Fruit fly (Drosophila melanogaster) whole organism, embryonic: Measurements from ENCODE around the gene gpp.
A peak's percentile ranks its signal among the peaks of the same experiment; 100 is the strongest.

Experiments used
- ATbp ChIP-seq: fragments of 200-800 bp; sonication (Bioruptor generic); optimal IDR thresholded peaks from 2 replicates; lab custom pipeline; 2017; ENCODE audit warnings: missing biosample characterization, mild to moderate bottlenecking, missing genetic modification characterization, missing genetic modification reagents
- CG10147 ChIP-seq: fragments of 200-800 bp; sonication (Bioruptor generic); optimal IDR thresholded peaks from 2 replicates; lab custom pipeline; 2019; ENCODE audit warnings: missing biosample characterization, mild to moderate bottlenecking, missing genetic modification characterization, moderate library complexity
- CG10274 ChIP-seq: fragments of 200-800 bp; sonication (Bioruptor generic); optimal IDR thresholded peaks from 3 replicates; lab custom pipeline; 2017; ENCODE audit warnings: missing biosample characterization, mild to moderate bottlenecking, missing genetic modification characterization
- CG10543 ChIP-seq: fragments of 200-800 bp; sonication (Bioruptor generic); optimal IDR thresholded peaks from 3 replicates; lab custom pipeline; 2017; ENCODE audit warnings: missing biosample characterization, mild to moderate bottlenecking, missing genetic modification characterization, moderate library complexity
- CG11247 ChIP-seq: fragments of 200-800 bp; sonication (Bioruptor generic); IDR thresholded peaks from 2 replicates; pipeline ENCODE4 v1.3.6; 2022; ENCODE audit warnings: missing biosample characterization, missing genetic modification characterization
- CG15269 ChIP-seq: fragments of 200-800 bp; sonication (Bioruptor generic); optimal IDR thresholded peaks from 2 replicates; lab custom pipeline; 2018; ENCODE audit warnings: missing biosample characterization, mild to moderate bottlenecking, missing genetic modification characterization, moderate library complexity
- CG16815 ChIP-seq: fragments of 200-800 bp; sonication (Bioruptor generic); optimal IDR thresholded peaks from 3 replicates; lab custom pipeline; 2017; ENCODE audit warnings: missing biosample characterization, mild to moderate bottlenecking, missing genetic modification characterization
- CG18476 ChIP-seq: fragments of 200-800 bp; sonication (Bioruptor generic); optimal IDR thresholded peaks from 2 replicates; lab custom pipeline; 2016; ENCODE audit warnings: missing biosample characterization, mild to moderate bottlenecking, missing genetic modification characterization
- CG2678 ChIP-seq: fragments of 200-800 bp; sonication (Bioruptor generic); optimal IDR thresholded peaks from 3 replicates; lab custom pipeline; 2019; ENCODE audit warnings: missing biosample characterization, mild to moderate bottlenecking, missing genetic modification characterization, moderate library complexity
- CG2889 ChIP-seq: fragments of 200-800 bp; sonication (Bioruptor generic); IDR thresholded peaks from 3 replicates; pipeline ENCODE4 v1.3.6; 2022; ENCODE audit warnings: missing biosample characterization, missing genetic modification characterization
- CG30431 ChIP-seq: fragments of 200-800 bp; sonication (Bioruptor generic); optimal IDR thresholded peaks from 2 replicates; lab custom pipeline; 2017; ENCODE audit warnings: missing biosample characterization, missing genetic modification characterization
- CG32767 ChIP-seq: fragments of 200-800 bp; sonication (Bioruptor generic); IDR thresholded peaks from 2 replicates; pipeline ENCODE4 v1.3.6; 2022; ENCODE audit warnings: missing biosample characterization, missing genetic modification characterization
- CG33557 ChIP-seq: fragments of 200-800 bp; sonication (Bioruptor generic); optimal IDR thresholded peaks from 2 replicates; lab custom pipeline; 2019; ENCODE audit warnings: missing biosample characterization, mild to moderate bottlenecking, missing genetic modification characterization, moderate library complexity
- CG6689 ChIP-seq: fragments of 200-800 bp; sonication (Bioruptor generic); IDR thresholded peaks from 2 replicates; pipeline ENCODE4 v1.3.6; 2022; ENCODE audit warnings: missing biosample characterization, missing genetic modification characterization
- CG8359 ChIP-seq: fragments of 200-800 bp; sonication (Bioruptor generic); optimal IDR thresholded peaks from 2 replicates; lab custom pipeline; 2017; ENCODE audit warnings: missing biosample characterization, mild to moderate bottlenecking, missing genetic modification characterization, borderline replicate concordance
- CG8765 ChIP-seq: fragments of 200-800 bp; sonication (Bioruptor generic); IDR thresholded peaks from 2 replicates; pipeline ENCODE4 v1.3.6; 2022; ENCODE audit warnings: missing biosample characterization, missing genetic modification characterization
- CG9727 ChIP-seq: fragments of 200-800 bp; sonication (Bioruptor generic); optimal IDR thresholded peaks from 3 replicates; lab custom pipeline; 2017; ENCODE audit warnings: missing biosample characterization, mild to moderate bottlenecking, missing genetic modification characterization
- CHES-1-like ChIP-seq: fragments of 200-800 bp; sonication (Bioruptor generic); optimal IDR thresholded peaks from 2 replicates; lab custom pipeline; 2016; ENCODE audit warnings: missing biosample characterization, missing genetic modification characterization
- Dad ChIP-seq: fragments of 200-800 bp; sonication (Bioruptor generic); optimal IDR thresholded peaks from 3 replicates; lab custom pipeline; 2016; ENCODE audit warnings: missing biosample characterization, missing genetic modification characterization
- E2f2 ChIP-seq: fragments of 200-800 bp; sonication (Bioruptor generic); IDR thresholded peaks from 2 replicates; pipeline ENCODE4 v1.3.6; 2022; ENCODE audit warnings: missing biosample characterization, missing genetic modification characterization
- Hand ChIP-seq: fragments of 200-800 bp; sonication (Bioruptor generic); optimal IDR thresholded peaks from 2 replicates; lab custom pipeline; 2017; ENCODE audit warnings: mild to moderate bottlenecking, missing biosample characterization, missing genetic modification reagents, missing genetic modification characterization
- Hr3 ChIP-seq: fragments of 200-800 bp; sonication (Bioruptor generic); optimal IDR thresholded peaks from 3 replicates; lab custom pipeline; 2016; ENCODE audit warnings: missing biosample characterization, missing genetic modification characterization
- Hr39 ChIP-seq: fragments of >200 bp; optimal IDR thresholded peaks from 2 replicates; lab custom pipeline; 2017
- Max ChIP-seq: fragments of 200-800 bp; sonication (Bioruptor generic); optimal IDR thresholded peaks from 2 replicates; lab custom pipeline; 2016; ENCODE audit warnings: missing biosample characterization, mild to moderate bottlenecking, missing genetic modification characterization
- Mes4 ChIP-seq: fragments of 200-800 bp; sonication (Bioruptor generic); optimal IDR thresholded peaks from 2 replicates; lab custom pipeline; 2016; ENCODE audit warnings: missing biosample characterization, missing genetic modification characterization
- Optix ChIP-seq: fragments of 200-800 bp; sonication (Bioruptor generic); IDR thresholded peaks from 3 replicates; pipeline ENCODE4 v1.3.6; 2022; ENCODE audit warnings: missing biosample characterization, missing genetic modification characterization
- Sox100B ChIP-seq: fragments of 200-800 bp; sonication (Bioruptor generic); optimal IDR thresholded peaks from 3 replicates; lab custom pipeline; 2018; ENCODE audit warnings: missing biosample characterization, mild to moderate bottlenecking, missing genetic modification characterization
- Stat92E ChIP-seq, 3 experiments: fragments of >200 bp in 2 of 3; fragments of 200-800 bp in 1 of 3; sonication (Bioruptor generic) in 1 of 3; optimal IDR thresholded peaks; 2 replicates each; lab custom pipeline; 2017 to 2019; ENCODE audit warnings: missing biosample characterization in 3 of 3, missing genetic modification characterization in 3 of 3, mild to moderate bottlenecking in 1 of 3, moderate library complexity in 1 of 3
- Xrp1 ChIP-seq: fragments of 200-800 bp; sonication (Bioruptor generic); IDR thresholded peaks from 2 replicates; pipeline ENCODE4 v1.3.6; 2022; ENCODE audit warnings: missing biosample characterization, missing genetic modification characterization
- al ChIP-seq: fragments of 200-800 bp; sonication (Bioruptor generic); IDR thresholded peaks from 2 replicates; pipeline ENCODE4 v1.3.6; 2022; ENCODE audit warnings: missing biosample characterization, missing genetic modification characterization
- ase ChIP-seq: fragments of 200-800 bp; sonication (Bioruptor generic); IDR thresholded peaks from 3 replicates; pipeline ENCODE4 v1.3.6; 2022; ENCODE audit warnings: missing biosample characterization, missing genetic modification characterization
- caup ChIP-seq: fragments of 200-800 bp; sonication (Bioruptor generic); optimal IDR thresholded peaks from 3 replicates; lab custom pipeline; 2017; ENCODE audit warnings: missing biosample characterization, mild to moderate bottlenecking, missing genetic modification characterization, moderate library complexity; ENCODE audit not compliant: severe bottlenecking
- chn ChIP-seq: fragments of 200-800 bp; sonication (Bioruptor generic); optimal IDR thresholded peaks from 2 replicates; lab custom pipeline; 2016; ENCODE audit warnings: missing biosample characterization, missing genetic modification characterization
- cwo ChIP-seq: fragments of 200-800 bp; sonication (Bioruptor generic); optimal IDR thresholded peaks from 3 replicates; lab custom pipeline; 2017; ENCODE audit warnings: missing biosample characterization, missing genetic modification characterization, mild to moderate bottlenecking, moderate library complexity, missing genetic modification reagents
- fd64A ChIP-seq: fragments of 200-800 bp; sonication (Bioruptor generic); optimal IDR thresholded peaks from 3 replicates; lab custom pipeline; 2018; ENCODE audit warnings: missing biosample characterization, mild to moderate bottlenecking, missing genetic modification characterization
- gem ChIP-seq: fragments of 200-800 bp; sonication (Bioruptor generic); optimal IDR thresholded peaks from 2 replicates; lab custom pipeline; 2019; ENCODE audit warnings: missing biosample characterization, mild to moderate bottlenecking, missing genetic modification characterization, moderate library complexity
- kah ChIP-seq: fragments of 200-800 bp; sonication (Bioruptor generic); optimal IDR thresholded peaks from 2 replicates; lab custom pipeline; 2018; ENCODE audit warnings: missing biosample characterization, mild to moderate bottlenecking, missing genetic modification characterization
- lbe ChIP-seq: fragments of 200-800 bp; sonication (Bioruptor generic); optimal IDR thresholded peaks from 2 replicates; lab custom pipeline; 2016; ENCODE audit warnings: missing biosample characterization, mild to moderate bottlenecking, missing genetic modification characterization
- maf-S ChIP-seq: fragments of 200-800 bp; sonication (Bioruptor generic); optimal IDR thresholded peaks from 2 replicates; lab custom pipeline; 2016; ENCODE audit warnings: missing biosample characterization, missing genetic modification characterization
- mam ChIP-seq: fragments of 200-800 bp; sonication (Bioruptor generic); optimal IDR thresholded peaks from 3 replicates; lab custom pipeline; 2016; ENCODE audit warnings: missing biosample characterization, missing genetic modification characterization
- oc ChIP-seq: fragments of 200-800 bp; sonication (Bioruptor generic); optimal IDR thresholded peaks from 2 replicates; lab custom pipeline; 2018; ENCODE audit warnings: missing biosample characterization, mild to moderate bottlenecking, missing genetic modification characterization, moderate library complexity
- pb ChIP-seq: fragments of 200-800 bp; sonication (Bioruptor generic); optimal IDR thresholded peaks from 3 replicates; lab custom pipeline; 2016; ENCODE audit warnings: missing biosample characterization, missing genetic modification characterization
- prd ChIP-seq, 3 experiments: fragments of >200 bp in 2 of 3; fragments of 200-800 bp in 1 of 3; sonication (Bioruptor generic) in 1 of 3; optimal IDR thresholded peaks in 2 of 3; IDR thresholded peaks in 1 of 3; 2 replicates in 2 of 3; 3 replicates in 1 of 3; pipeline versions ENCODE4 v1.3.6 to Lab custom; 2017 to 2022; ENCODE audit warnings: missing biosample characterization in 1 of 3, missing genetic modification characterization in 1 of 3
- sens-2 ChIP-seq: fragments of 200-800 bp; sonication (Bioruptor generic); IDR thresholded peaks from 2 replicates; pipeline ENCODE4 v1.3.6; 2022; ENCODE audit warnings: missing biosample characterization, missing genetic modification characterization
- trh ChIP-seq: fragments of 200-800 bp; sonication (Bioruptor generic); optimal IDR thresholded peaks from 2 replicates; lab custom pipeline; 2016; ENCODE audit warnings: missing biosample characterization, missing genetic modification characterization
- tup ChIP-seq: fragments of 200-800 bp; sonication (Bioruptor generic); optimal IDR thresholded peaks from 2 replicates; lab custom pipeline; 2016; ENCODE audit warnings: missing biosample characterization, mild to moderate bottlenecking, missing genetic modification characterization, moderate library complexity
- yki ChIP-seq: fragments of >200 bp; optimal IDR thresholded peaks from 3 replicates; lab custom pipeline; 2018
- zf30C ChIP-seq: fragments of 200-800 bp; sonication (Bioruptor generic); optimal IDR thresholded peaks from 3 replicates; lab custom pipeline; 2018; ENCODE audit warnings: missing biosample characterization, mild to moderate bottlenecking, missing genetic modification characterization
- zfh1 ChIP-seq: fragments of 200-800 bp; sonication (Bioruptor generic); IDR thresholded peaks from 3 replicates; pipeline ENCODE4 v1.3.6; 2022; ENCODE audit warnings: missing biosample characterization, missing genetic modification characterization

gpp gene

dm6 chr3R:6427619-6428378 lies 21.1 kb downstream of the gpp start (continued):
- TF ChIP-seq CG8359 (GFP tag; lab: Kevin White, UChicago) (no peak), chn (GFP tag; lab: Kevin White, UChicago) (peak; percentile 55), mam (GFP tag; lab: Kevin White, UChicago) (peak; percentile 11), CG9727 (peak; percentile 81), pb (GFP tag; lab: Kevin White, UChicago) (no peak), CHES-1-like (GFP tag; lab: Kevin White, UChicago) (no peak), zfh1 (GFP tag; lab: Robert Waterston, UW) (peak; percentile 73), yki (lab: Kevin White, UChicago) (no peak), ase (GFP tag; lab: Robert Waterston, UW) (peak; percentile 62; the same call in 2 of the 3 replicates), caup (GFP tag; lab: Kevin White, UChicago) (peak; percentile 44), tup (GFP tag; lab: Kevin White, UChicago) (no peak), fd64A (peak; percentile 36), ATbp (GFP tag; lab: Kevin White, UChicago) (peak; percentile 70), CG18476 (GFP tag; lab: Kevin White, UChicago) (peak; percentile 48), Optix (GFP tag; lab: Robert Waterston, UW) (peak; percentile 53; the same call in 2 of the 3 replicates), Hr39 (lab: Kevin White, UChicago) (no peak), zf30C (GFP tag; lab: Kevin White, UChicago) (peak; percentile 8), Hand (peak; percentile 47), maf-S (GFP tag; lab: Kevin White, UChicago) (no peak), Sox100B (peak; percentile 68), CG10147 (GFP tag; lab: Kevin White, UChicago) (peak; percentile 49), CG2889 (GFP tag; lab: Robert Waterston, UW) (peak; percentile 44; the same call in 1 of the 3 replicates), prd (optimal IDR thresholded peaks at IDR 0.05; lab: Kevin White, UChicago) (no peak), prd (GFP tag; IDR thresholded peaks at IDR 0.05; lab: Robert Waterston, UW) (peak; percentile 82), Xrp1 (GFP tag; lab: Robert Waterston, UW) (peak; percentile 77), al (GFP tag; lab: Robert Waterston, UW) (0 out of 2 replicates have a peak, but pooled peaks have one; percentile 21), CG2678 (tag; lab: Kevin White, UChicago) (peak; percentile 80), kah (GFP tag; lab: Kevin White, UChicago) (peak; percentile 41), CG6689 (GFP tag; lab: Robert Waterston, UW) (peak; percentile 79), sens-2 (GFP tag; lab: Robert Waterston, UW) (peak; percentile 64), lbe (GFP tag; lab: Kevin White, UChicago) (no peak), CG30431 (GFP tag; lab: Kevin White, UChicago) (peak; percentile 49), CG16815 (GFP tag; lab: Kevin White, UChicago) (peak; percentile 51), Mes4 (peak; percentile 5), CG11247 (peak; percentile 29; the same call in 1 of the 2 replicates), CG32767 (GFP tag; lab: Robert Waterston, UW) (peak; percentile 69), E2f2 (GFP tag; lab: Robert Waterston, UW) (peak; percentile 41; the same call in 1 of the 2 replicates), CG10543 (GFP tag; lab: Kevin White, UChicago) (no peak), Stat92E (GFP tag; optimal IDR thresholded peaks at IDR 0.05; lab: Kevin White, UChicago) (no peak), oc (tag; lab: Kevin White, UChicago) (peak; percentile 69), Hr3 (GFP tag; lab: Kevin White, UChicago) (peak; percentile 23), Max (GFP tag; lab: Kevin White, UChicago) (peak; percentile 61), CG15269 (tag; lab: Kevin White, UChicago) (peak; percentile 49), Dad (GFP tag; lab: Kevin White, UChicago) (peak; percentile 39), trh (peak; percentile 32), CG8765 (no peak), CG33557 (GFP tag; lab: Kevin White, UChicago) (no peak), cwo (GFP tag; lab: Kevin White, UChicago) (peak; percentile 54), gem (tag; lab: Kevin White, UChicago) (peak; percentile 82), CG10274 (GFP tag; lab: Kevin White, UChicago) (no peak)
